Worm (Caenorhabditis elegans): ENCODE data around the gene abu-13.

DNA sequence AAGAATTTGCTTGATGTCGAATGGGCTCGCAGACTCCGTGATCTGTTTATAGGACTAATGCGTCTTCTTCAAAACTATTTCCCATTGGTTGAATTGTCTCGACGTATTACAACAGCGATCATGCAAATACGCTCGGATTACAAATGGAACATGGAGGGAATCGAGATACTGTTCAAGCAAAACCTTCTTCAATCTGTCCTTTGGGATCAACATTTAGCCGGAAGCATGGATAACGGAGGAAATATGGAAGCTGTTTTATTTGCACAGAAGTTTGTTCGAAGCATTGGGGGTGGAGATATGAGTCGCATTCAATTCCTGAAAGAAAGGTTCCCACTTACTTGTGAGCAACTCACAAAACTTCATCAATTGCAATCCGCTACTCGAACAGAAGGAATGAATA is 10.1 kb upstream of the abu-13 start:
- TF ChIP-seq tbx-11 (GFP tag; IDR thresholded peaks at IDR 0.05) (no peak), sea-1 (GFP tag; conservative IDR thresholded peaks at IDR 0.05) (no peak)
